Worm (Caenorhabditis elegans) whole organism, young adult: Measurements from ENCODE around the gene F55C9.3.

Experiments used
- B0035.1 ChIP-seq: sonication (generic microtip); optimal IDR thresholded peaks from 2 replicates; lab custom pipeline; 2016; ENCODE audit warnings: missing genetic modification characterization, mild to moderate bottlenecking, missing compliant biosample characterization, missing genotype, missing genetic modification reagents
- Y95B8A.8 ChIP-seq: fragments of 200-800 bp; sonication (Bioruptor generic); IDR thresholded peaks from 2 replicates; pipeline ENCODE4 v1.3.6; 2022; ENCODE audit warnings: missing genetic modification reagents, missing genetic modification characterization, missing compliant biosample characterization
- ceh-40 ChIP-seq: fragments of 200-800 bp; sonication (Bioruptor generic); IDR thresholded peaks from 2 replicates; pipeline ENCODE4 v1.3.6; 2022; ENCODE audit warnings: missing genetic modification characterization, missing compliant biosample characterization
- fkh-3 ChIP-seq: sonication (generic microtip); optimal IDR thresholded peaks from 2 replicates; lab custom pipeline; 2016; ENCODE audit warnings: mild to moderate bottlenecking, missing genetic modification characterization, missing compliant biosample characterization
- nhr-120 ChIP-seq: fragments of 200-800 bp; sonication (Bioruptor generic); IDR thresholded peaks from 2 replicates; pipeline ENCODE4 v1.3.6; 2022; ENCODE audit warnings: missing genetic modification characterization, missing compliant biosample characterization
- unc-62 ChIP-seq: fragments of 150-350 bp; optimal IDR thresholded peaks from 2 replicates; lab custom pipeline; 2014; ENCODE audit warnings: missing biosample characterization, missing genetic modification reagents, missing genetic modification characterization
- zfh-2 ChIP-seq: fragments of 200-800 bp; sonication (Bioruptor generic); conservative IDR thresholded peaks from 2 replicates; pipeline ENCODE4 v1.3.6; 2022; ENCODE audit warnings: missing genetic modification reagents, missing genetic modification characterization, missing compliant biosample characterization
- zim-3 ChIP-seq: sonication (generic microtip); optimal IDR thresholded peaks from 2 replicates; lab custom pipeline; 2017; ENCODE audit warnings: mild to moderate bottlenecking, missing genetic modification characterization, moderate library complexity, missing compliant biosample characterization

- TF ChIP-seq nhr-120 (GFP tag; lab: Robert Waterston, UW), result peak; percentile 91
- no peak for TF ChIP-seq Y95B8A.8 (GFP tag; lab: Robert Waterston, UW)
- no peak for TF ChIP-seq fkh-3 (tag; lab: Kevin White, UChicago)
- TF ChIP-seq unc-62 (GFP tag; lab: Kevin White, UChicago), result no peak
- TF ChIP-seq B0035.1 (tag; lab: Kevin White, UChicago), result no peak
- TF ChIP-seq ceh-40 (GFP tag; lab: Robert Waterston, UW), result no peak
- TF ChIP-seq zfh-2 (GFP tag; lab: Robert Waterston, UW), result peak; percentile 69; the same call in 1 of the 2 replicates
- TF ChIP-seq zim-3 (tag; lab: Kevin White, UChicago), result no peak
These were observed 20.2 kb upstream of the F55C9.3 start for ce11 chrV:19308137-19308536.
